Fruit fly (Drosophila melanogaster): ENCODE measurements around the gene yem.
A peak's percentile ranks its signal among the peaks of the same experiment; 100 is the strongest.

yem gene

dm6 chr3R:29089662-29090007 is 33.0 kb downstream of the yem start (continued):
- TF ChIP-seq ind (GFP tag; optimal IDR thresholded peaks at IDR 0.05) (peak; percentile 66), CG2202 (tag; optimal IDR thresholded peaks at IDR 0.05) (no peak), Nf-YC (tag; optimal IDR thresholded peaks at IDR 0.05) (peak; percentile 45), Vsx1 (GFP tag; optimal IDR thresholded peaks at IDR 0.05) (no peak), kay (GFP tag; optimal IDR thresholded peaks at IDR 0.05) (no peak), Ets97D (GFP tag; optimal IDR thresholded peaks at IDR 0.05) (no peak), CG11456 (GFP tag; IDR thresholded peaks at IDR 0.05) (0 out of 3 replicates have a peak, but pooled peaks have one; percentile 41), trh (GFP tag; optimal IDR thresholded peaks at IDR 0.05) (no peak), CG6272 (GFP tag; IDR thresholded peaks at IDR 0.05) (peak; percentile 35; the same call in 1 of the 2 replicates), BEAF-32 (GFP tag; optimal IDR thresholded peaks at IDR 0.05) (no peak), cas (GFP tag; IDR thresholded peaks at IDR 0.05) (no peak), CG15696 (tag; optimal IDR thresholded peaks at IDR 0.05) (peak; percentile 47), dan (GFP tag; IDR thresholded peaks at IDR 0.05) (no peak), hbn (GFP tag; IDR thresholded peaks at IDR 0.05; ENCODE audit: partially characterized antibody) (no peak), Gug (GFP tag; IDR thresholded peaks at IDR 0.05) (peak; percentile 65; the same call in 2 of the 4 replicates), CG30403 (GFP tag; optimal IDR thresholded peaks at IDR 0.05) (peak; percentile 20), Xbp1 (GFP tag; optimal IDR thresholded peaks at IDR 0.05) (no peak), Bgb (GFP tag; IDR thresholded peaks at IDR 0.05; ENCODE audit: partially characterized antibody) (no peak), CG11247 (GFP tag; IDR thresholded peaks at IDR 0.05) (0 out of 2 replicates have a peak, but pooled peaks have one; percentile 38), CG9437 (GFP tag; optimal IDR thresholded peaks at IDR 0.05) (no peak), CG7745 (tag; optimal IDR thresholded peaks at IDR 0.05) (no peak), tgo (GFP tag; IDR thresholded peaks at IDR 0.05) (peak; percentile 59; the same call in 2 of the 3 replicates), Oaz (GFP tag; IDR thresholded peaks at IDR 0.05) (no peak), zfh1 (GFP tag; IDR thresholded peaks at IDR 0.05) (peak; percentile 5; the same call in 1 of the 3 replicates), CG4424 (GFP tag; optimal IDR thresholded peaks at IDR 0.05) (peak; percentile 43), pnt (GFP tag; optimal IDR thresholded peaks at IDR 0.05) (peak; percentile 40), gsb (GFP tag; IDR thresholded peaks at IDR 0.05) (peak; percentile 25; the same call in 1 of the 2 replicates), Ptx1 (GFP tag; IDR thresholded peaks at IDR 0.05) (peak; percentile 69), Med (GFP tag) (peak; percentile 85), CG1233 (GFP tag; optimal IDR thresholded peaks at IDR 0.05) (peak; percentile 40), CG15011 (GFP tag; optimal IDR thresholded peaks at IDR 0.05) (peak; percentile 28), Dek (tag; optimal IDR thresholded peaks at IDR 0.05) (no peak), yki (optimal IDR thresholded peaks at IDR 0.05) (no peak), salm (tag; optimal IDR thresholded peaks at IDR 0.05) (no peak), jing (GFP tag; optimal IDR thresholded peaks at IDR 0.05) (no peak), corto (GFP tag; optimal IDR thresholded peaks at IDR 0.05) (no peak), sr (GFP tag; IDR thresholded peaks at IDR 0.05) (peak; percentile 72; the same call in 2 of the 3 replicates), pho (GFP tag; optimal IDR thresholded peaks at IDR 0.05) (no peak), CG16779 (GFP tag; IDR thresholded peaks at IDR 0.05) (no peak), onecut (GFP tag; IDR thresholded peaks at IDR 0.05) (peak; percentile 6; the same call in 1 of the 2 replicates), Deaf1 (tag; optimal IDR thresholded peaks at IDR 0.05) (no peak), CG10565 (GFP tag; optimal IDR thresholded peaks at IDR 0.05) (no peak), D19A (tag; optimal IDR thresholded peaks at IDR 0.05) (peak; percentile 49), CG31441 (GFP tag; IDR thresholded peaks at IDR 0.05) (peak; percentile 39; the same call in 1 of the 2 replicates), CoRest (tag; optimal IDR thresholded peaks at IDR 0.05) (no peak), CG9215 (GFP tag; IDR thresholded peaks at IDR 0.05) (peak; percentile 60), CG11504 (tag; optimal IDR thresholded peaks at IDR 0.05) (peak; percentile 72), nau (GFP tag; optimal IDR thresholded peaks at IDR 0.05) (peak; percentile 62), CG9876 (GFP tag; optimal IDR thresholded peaks at IDR 0.05) (no peak), lbe (GFP tag; optimal IDR thresholded peaks at IDR 0.05) (no peak), CG10366 (GFP tag; IDR thresholded peaks at IDR 0.05) (no peak), pb (GFP tag; optimal IDR thresholded peaks at IDR 0.05) (peak; percentile 8)

Measured in whole organism, embryonic.